Fruit fly (Drosophila melanogaster): ENCODE measurements around the gene Ipp.

Gene Ipp

DNA sequence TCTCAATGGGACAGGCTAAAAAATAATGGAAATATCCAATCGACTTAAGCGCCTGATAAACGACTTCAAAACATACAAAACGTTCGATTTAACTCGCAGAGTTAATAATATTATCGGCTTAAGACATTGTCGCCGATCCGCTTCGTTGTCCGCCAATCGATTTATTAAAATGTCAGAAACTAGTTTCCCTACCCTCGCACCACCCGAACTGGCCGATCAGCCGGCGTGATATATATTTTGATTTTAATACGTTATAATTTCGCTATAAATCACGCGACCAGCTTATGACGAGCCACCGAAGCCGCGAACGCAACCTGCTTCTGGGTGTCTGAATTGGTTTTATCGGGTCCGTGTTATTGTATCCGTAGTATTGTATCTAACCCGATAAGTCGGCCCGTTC is 31.0 kb upstream of the Ipp start:
- TF ChIP-seq CG32772 (GFP tag; IDR thresholded peaks at IDR 0.05) (no peak), E2f2 (GFP tag; IDR thresholded peaks at IDR 0.05) (no peak), abd-A (tag; optimal IDR thresholded peaks at IDR 0.05) (peak; percentile 39), CG12769 (tag; optimal IDR thresholded peaks at IDR 0.05) (no peak), unc-4 (GFP tag; IDR thresholded peaks at IDR 0.05; ENCODE audit: partially characterized antibody) (no peak), CG13894 (tag; optimal IDR thresholded peaks at IDR 0.05) (peak; percentile 84), CG10147 (GFP tag; optimal IDR thresholded peaks at IDR 0.05) (no peak), CG6175 (GFP tag; IDR thresholded peaks at IDR 0.05) (no peak), Elba2 (GFP tag; optimal IDR thresholded peaks at IDR 0.05) (no peak), sens (GFP tag) (peak; percentile 63), Myb (GFP tag; optimal IDR thresholded peaks at IDR 0.05) (no peak), Ets65A (GFP tag) (peak; percentile 40), luna (GFP tag; optimal IDR thresholded peaks at IDR 0.05) (no peak), pb (GFP tag; optimal IDR thresholded peaks at IDR 0.05) (no peak), CG15269 (tag; optimal IDR thresholded peaks at IDR 0.05) (peak; percentile 14), oc (tag; optimal IDR thresholded peaks at IDR 0.05) (peak; percentile 82), Fer1 (GFP tag; optimal IDR thresholded peaks at IDR 0.05) (no peak)

DNA sequence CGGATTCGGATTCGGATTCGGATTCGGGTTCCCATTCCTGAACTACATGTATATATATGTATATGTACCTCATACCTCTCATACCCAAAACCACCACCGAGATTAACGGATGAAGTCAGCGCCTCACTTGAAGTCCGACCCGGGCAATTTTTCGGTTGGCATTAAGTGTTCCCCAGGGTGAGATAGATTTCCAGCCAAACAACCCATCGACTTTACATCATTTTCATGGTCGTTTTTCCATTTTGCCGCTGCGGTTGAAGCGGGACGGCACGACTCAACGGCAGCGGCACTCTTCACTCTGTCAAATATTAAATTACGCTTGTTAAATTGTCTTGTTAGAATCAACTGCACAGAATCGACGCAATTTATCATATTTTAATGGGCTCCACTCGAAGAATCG is 28.3 kb upstream of the Ipp start:
- TF ChIP-seq CG34376 (GFP tag; optimal IDR thresholded peaks at IDR 0.05) (no peak), crol (GFP tag; IDR thresholded peaks at IDR 0.05) (no peak), Deaf1 (tag; optimal IDR thresholded peaks at IDR 0.05) (peak; percentile 70), D19B (GFP tag; optimal IDR thresholded peaks at IDR 0.05) (no peak), jigr1 (GFP tag; IDR thresholded peaks at IDR 0.05) (no peak), CG12659 (GFP tag; optimal IDR thresholded peaks at IDR 0.05) (no peak), Xbp1 (GFP tag; optimal IDR thresholded peaks at IDR 0.05) (no peak), CG17385 (GFP tag; optimal IDR thresholded peaks at IDR 0.05) (no peak), pros (GFP tag; optimal IDR thresholded peaks at IDR 0.05) (peak; percentile 80), CG6854 (GFP tag; optimal IDR thresholded peaks at IDR 0.05) (no peak), Fer2 (tag; optimal IDR thresholded peaks at IDR 0.05) (no peak), sd (tag; optimal IDR thresholded peaks at IDR 0.05) (no peak), ap (GFP tag; IDR thresholded peaks at IDR 0.05) (no peak), sr (GFP tag; IDR thresholded peaks at IDR 0.05) (no peak), fru (optimal IDR thresholded peaks at IDR 0.05) (no peak), Nf-YB (GFP tag; optimal IDR thresholded peaks at IDR 0.05) (peak; percentile 87), CG2889 (GFP tag; IDR thresholded peaks at IDR 0.05) (no peak), CG4404 (GFP tag; IDR thresholded peaks at IDR 0.05) (no peak), zen2 (GFP tag; IDR thresholded peaks at IDR 0.05; ENCODE audit: partially characterized antibody) (no peak), run (tag; optimal IDR thresholded peaks at IDR 0.05) (peak; percentile 66), CG12104 (GFP tag; optimal IDR thresholded peaks at IDR 0.05) (no peak), Trl (optimal IDR thresholded peaks at IDR 0.05) (no peak), Trl (GFP tag; optimal IDR thresholded peaks at IDR 0.05) (no peak), Hr3 (GFP tag; optimal IDR thresholded peaks at IDR 0.05) (no peak), Ssrp (tag; optimal IDR thresholded peaks at IDR 0.05) (no peak), sqz (GFP tag; optimal IDR thresholded peaks at IDR 0.05) (peak; percentile 2), gsb-n (tag; optimal IDR thresholded peaks at IDR 0.05) (peak; percentile 65), bab2 (GFP tag; optimal IDR thresholded peaks at IDR 0.05) (no peak), mirr (GFP tag; optimal IDR thresholded peaks at IDR 0.05) (peak; percentile 1), kni (GFP tag; optimal IDR thresholded peaks at IDR 0.05) (peak; percentile 28), ERR (GFP tag; optimal IDR thresholded peaks at IDR 0.05) (no peak), pfk (GFP tag; optimal IDR thresholded peaks at IDR 0.05) (no peak), Sox102F (GFP tag; optimal IDR thresholded peaks at IDR 0.05) (no peak), Nf-YC (tag; optimal IDR thresholded peaks at IDR 0.05) (peak; percentile 87), Adf1 (GFP tag; IDR thresholded peaks at IDR 0.05) (no peak), gcm (GFP tag; optimal IDR thresholded peaks at IDR 0.05) (no peak)
